Worm (Caenorhabditis elegans) whole organism, young adult: ENCODE data around the gene F59G1.4.

ENCODE experiments used
- B0336.3 ChIP-seq: fragments of 200-800 bp; sonication (Bioruptor generic); IDR thresholded peaks from 2 replicates; pipeline ENCODE4 v1.3.6; 2022; ENCODE audit warnings: missing genetic modification characterization, missing compliant biosample characterization
- ama-1 ChIP-seq, 3 experiments: fragments of 150-350 bp in 1 of 3; sonication (generic microtip) in 2 of 3; optimal IDR thresholded peaks; 2 replicates each; lab custom pipeline; 2014 to 2018; ENCODE audit warnings: missing biosample characterization in 2 of 3, missing genetic modification characterization in 2 of 3, missing genetic modification reagents in 2 of 3
- hlh-26 ChIP-seq: fragments of 200-800 bp; sonication (Bioruptor generic); conservative IDR thresholded peaks from 2 replicates; pipeline ENCODE4 v1.3.6; 2022; ENCODE audit warnings: missing genetic modification reagents, missing genetic modification characterization, missing compliant biosample characterization
- lin-54 ChIP-seq: fragments of 200-800 bp; sonication (Bioruptor generic); optimal IDR thresholded peaks from 2 replicates; lab custom pipeline; 2018; ENCODE audit warnings: mild to moderate bottlenecking, missing genetic modification characterization, missing compliant biosample characterization
- lsl-1 ChIP-seq: fragments of 200-800 bp; sonication (Bioruptor generic); optimal IDR thresholded peaks from 2 replicates; lab custom pipeline; 2018; ENCODE audit warnings: mild to moderate bottlenecking, missing genetic modification characterization, moderate library complexity, missing compliant biosample characterization
- unc-62 ChIP-seq: fragments of 150-350 bp; optimal IDR thresholded peaks from 2 replicates; lab custom pipeline; 2014; ENCODE audit warnings: missing biosample characterization, missing genetic modification reagents, missing genetic modification characterization

ce11 chrII:5933133-5933532 lies 37.2 kb downstream of the F59G1.4 start:
- TF ChIP-seq ama-1 (optimal IDR thresholded peaks at IDR 0.05; lab: Kevin White, UChicago) (no peak), ama-1 (GFP tag; optimal IDR thresholded peaks at IDR 0.05; lab: Kevin White, UChicago) (no peak), lsl-1 (no peak), lin-54 (GFP tag; lab: Kevin White, UChicago) (no peak), hlh-26 (GFP tag; lab: Robert Waterston, UW) (no peak), unc-62 (GFP tag; lab: Kevin White, UChicago) (no peak), B0336.3 (GFP tag; lab: Robert Waterston, UW) (no peak)
